Fruit fly (Drosophila melanogaster) whole organism, prepupa: ENCODE results near the gene jim.
A peak's percentile ranks its signal among the peaks of the same experiment; 100 is the strongest.

ENCODE experiments used
- CG10631 ChIP-seq: fragments of 200-800 bp; sonication (Bioruptor generic); optimal IDR thresholded peaks from 2 replicates; lab custom pipeline; 2016; ENCODE audit warnings: missing biosample characterization, missing genetic modification characterization
- CG10669 ChIP-seq: fragments of 200-800 bp; sonication (Bioruptor generic); optimal IDR thresholded peaks from 3 replicates; lab custom pipeline; 2018; ENCODE audit warnings: missing biosample characterization, mild to moderate bottlenecking, missing genetic modification characterization, moderate library complexity
- CG11294 ChIP-seq: fragments of 200-800 bp; sonication (Bioruptor generic); IDR thresholded peaks from 2 replicates; pipeline ENCODE4 v1.3.6; 2022; ENCODE audit warnings: missing biosample characterization, missing genetic modification characterization
- CG11762 ChIP-seq: fragments of 200-800 bp; sonication (Bioruptor generic); optimal IDR thresholded peaks from 3 replicates; lab custom pipeline; 2016; ENCODE audit warnings: missing biosample characterization, missing genetic modification characterization; ENCODE audit not compliant: insufficient read depth
- CG11902 ChIP-seq: fragments of 200-800 bp; sonication (Bioruptor generic); optimal IDR thresholded peaks from 3 replicates; lab custom pipeline; 2016; ENCODE audit warnings: missing biosample characterization, missing genetic modification characterization
- CG16779 ChIP-seq: fragments of 200-800 bp; sonication (Bioruptor generic); optimal IDR thresholded peaks from 3 replicates; lab custom pipeline; 2017; ENCODE audit warnings: missing biosample characterization, mild to moderate bottlenecking, missing genetic modification characterization
- CG3032 ChIP-seq: fragments of 200-800 bp; optimal IDR thresholded peaks from 2 replicates; lab custom pipeline; 2019; ENCODE audit warnings: missing biosample characterization, mild to moderate bottlenecking, missing genetic modification characterization, moderate library complexity
- CG31627 ChIP-seq: fragments of 200-800 bp; sonication (Bioruptor generic); optimal IDR thresholded peaks from 3 replicates; lab custom pipeline; 2016; ENCODE audit warnings: missing biosample characterization, missing genetic modification characterization
- CG34406 ChIP-seq: fragments of 200-800 bp; sonication (Bioruptor generic); optimal IDR thresholded peaks from 3 replicates; lab custom pipeline; 2016; ENCODE audit warnings: missing biosample characterization, missing genetic modification characterization
- CG6163 ChIP-seq: fragments of 200-800 bp; sonication (Bioruptor generic); IDR thresholded peaks from 3 replicates; pipeline ENCODE4 v1.3.6; 2022; ENCODE audit warnings: missing biosample characterization, missing genetic modification characterization
- CG6792 ChIP-seq: fragments of 200-800 bp; sonication (Bioruptor generic); optimal IDR thresholded peaks from 3 replicates; lab custom pipeline; 2016; ENCODE audit warnings: missing biosample characterization, missing genetic modification characterization
- CG6808 ChIP-seq: fragments of 200-800 bp; sonication (Bioruptor generic); optimal IDR thresholded peaks from 3 replicates; lab custom pipeline; 2017; ENCODE audit warnings: missing biosample characterization, missing genetic modification characterization, mild to moderate bottlenecking, moderate library complexity, missing genetic modification reagents
- CG6854 ChIP-seq: fragments of 200-800 bp; sonication (Bioruptor generic); optimal IDR thresholded peaks from 2 replicates; lab custom pipeline; 2017; ENCODE audit warnings: missing biosample characterization, mild to moderate bottlenecking, missing genetic modification characterization
- CG7368 ChIP-seq: fragments of 200-800 bp; sonication (Bioruptor generic); optimal IDR thresholded peaks from 3 replicates; lab custom pipeline; 2016; ENCODE audit warnings: missing biosample characterization, missing genetic modification characterization
- CG8119 ChIP-seq: fragments of 200-800 bp; sonication (Bioruptor generic); IDR thresholded peaks from 3 replicates; pipeline ENCODE4 v1.3.6; 2022; ENCODE audit warnings: missing biosample characterization, missing genetic modification characterization
- CG8319 ChIP-seq: fragments of 200-800 bp; sonication (Bioruptor generic); optimal IDR thresholded peaks from 3 replicates; lab custom pipeline; 2016; ENCODE audit warnings: missing biosample characterization, missing genetic modification characterization
- CG8632 ChIP-seq: fragments of 200-800 bp; sonication (Bioruptor generic); optimal IDR thresholded peaks from 3 replicates; lab custom pipeline; 2016; ENCODE audit warnings: missing biosample characterization, missing genetic modification characterization
- Eip75B ChIP-seq: fragments of 200-800 bp; sonication (Bioruptor generic); optimal IDR thresholded peaks from 3 replicates; lab custom pipeline; 2016; ENCODE audit warnings: missing biosample characterization, missing genetic modification characterization
- Eip78C ChIP-seq: fragments of 200-800 bp; sonication (Bioruptor generic); peaks from one replicate; lab custom pipeline; 2016; ENCODE audit warnings: missing biosample characterization, missing genetic modification characterization
- Eip93F ChIP-seq: fragments of 200-800 bp; sonication (Bioruptor generic); optimal IDR thresholded peaks from 2 replicates; lab custom pipeline; 2016; ENCODE audit warnings: missing biosample characterization, mild to moderate bottlenecking, missing genetic modification characterization
- Ets21C ChIP-seq: fragments of 200-800 bp; sonication (Bioruptor generic); optimal IDR thresholded peaks from 3 replicates; lab custom pipeline; 2016; ENCODE audit warnings: missing biosample characterization, missing genetic modification characterization
- Ets96B ChIP-seq: fragments of 200-800 bp; optimal IDR thresholded peaks from 2 replicates; lab custom pipeline; 2019; ENCODE audit warnings: missing biosample characterization, mild to moderate bottlenecking, missing genetic modification characterization, moderate library complexity
- Gug ChIP-seq: fragments of 200-800 bp; sonication (Bioruptor generic); IDR thresholded peaks from 2 replicates; pipeline ENCODE4 v1.3.6; 2022; ENCODE audit warnings: missing biosample characterization, missing genetic modification characterization
- Hr39 ChIP-seq: fragments of 200-800 bp; sonication (Bioruptor generic); optimal IDR thresholded peaks from 2 replicates; lab custom pipeline; 2016; ENCODE audit warnings: missing biosample characterization, missing genetic modification characterization
- Hr4 ChIP-seq: fragments of 200-800 bp; sonication (Bioruptor generic); optimal IDR thresholded peaks from 3 replicates; lab custom pipeline; 2016; ENCODE audit warnings: missing biosample characterization, missing genetic modification characterization
- OdsH ChIP-seq: fragments of 200-800 bp; sonication (Bioruptor generic); optimal IDR thresholded peaks from 3 replicates; lab custom pipeline; 2016; ENCODE audit warnings: missing biosample characterization, missing genetic modification characterization
- Smox ChIP-seq: fragments of 200-800 bp; sonication (Bioruptor generic); optimal IDR thresholded peaks from 3 replicates; lab custom pipeline; 2016; ENCODE audit warnings: missing biosample characterization, missing genetic modification characterization
- Sox102F ChIP-seq: fragments of 200-800 bp; sonication (Bioruptor generic); optimal IDR thresholded peaks from 2 replicates; lab custom pipeline; 2016; ENCODE audit warnings: missing biosample characterization, mild to moderate bottlenecking, missing genetic modification characterization
- Sox14 ChIP-seq: fragments of 200-800 bp; sonication (Bioruptor generic); optimal IDR thresholded peaks from 3 replicates; lab custom pipeline; 2016; ENCODE audit warnings: missing biosample characterization, missing genetic modification characterization
- Sox15 ChIP-seq: fragments of 200-800 bp; sonication (Bioruptor generic); optimal IDR thresholded peaks from 3 replicates; lab custom pipeline; 2016; ENCODE audit warnings: missing biosample characterization, missing genetic modification characterization
- achi ChIP-seq: fragments of 200-800 bp; sonication (Bioruptor generic); optimal IDR thresholded peaks from 3 replicates; lab custom pipeline; 2016; ENCODE audit warnings: missing biosample characterization, missing genetic modification characterization
- dac ChIP-seq: fragments of 200-800 bp; sonication (Bioruptor generic); optimal IDR thresholded peaks from 2 replicates; lab custom pipeline; 2017; ENCODE audit warnings: missing biosample characterization, mild to moderate bottlenecking, missing genetic modification characterization
- dsx ChIP-seq: fragments of 200-800 bp; optimal IDR thresholded peaks from 3 replicates; lab custom pipeline; 2019; ENCODE audit warnings: missing biosample characterization, mild to moderate bottlenecking, missing genetic modification characterization, moderate library complexity; ENCODE audit not compliant: poor library complexity, severe bottlenecking
- esn ChIP-seq: fragments of 200-800 bp; sonication (Bioruptor generic); optimal IDR thresholded peaks from 2 replicates; lab custom pipeline; 2016; ENCODE audit warnings: missing biosample characterization, mild to moderate bottlenecking, missing genetic modification characterization, moderate library complexity
- fd85E ChIP-seq: fragments of 200-800 bp; sonication (Bioruptor generic); optimal IDR thresholded peaks from 3 replicates; lab custom pipeline; 2016; ENCODE audit warnings: missing biosample characterization, missing genetic modification characterization
- fkh ChIP-seq: fragments of 200-800 bp; sonication (Bioruptor generic); optimal IDR thresholded peaks from 3 replicates; lab custom pipeline; 2017; ENCODE audit warnings: missing biosample characterization, mild to moderate bottlenecking, missing genetic modification characterization, moderate library complexity
- net ChIP-seq: fragments of 200-800 bp; sonication (Bioruptor generic); optimal IDR thresholded peaks from 3 replicates; lab custom pipeline; 2016; ENCODE audit warnings: missing biosample characterization, missing genetic modification characterization
- pdm3 ChIP-seq: fragments of 200-800 bp; sonication (Bioruptor generic); optimal IDR thresholded peaks from 3 replicates; lab custom pipeline; 2016; ENCODE audit warnings: missing biosample characterization, missing genetic modification characterization
- salr ChIP-seq, 2 experiments: fragments of 200-800 bp; sonication (Bioruptor generic); optimal IDR thresholded peaks; 3 replicates each; lab custom pipeline; 2016 to 2018; ENCODE audit warnings: missing biosample characterization in 2 of 2, missing genetic modification characterization in 2 of 2, mild to moderate bottlenecking in 1 of 2
- ss ChIP-seq, 2 experiments: fragments of 200-800 bp; sonication (Bioruptor generic); optimal IDR thresholded peaks; 2 replicates in 1 of 2; 3 replicates in 1 of 2; lab custom pipeline; 2017 to 2018; ENCODE audit warnings: mild to moderate bottlenecking in 2 of 2, missing biosample characterization in 2 of 2, missing genetic modification characterization in 2 of 2, moderate library complexity in 1 of 2
- svp ChIP-seq: fragments of 200-800 bp; sonication (Bioruptor generic); peaks from one replicate; lab custom pipeline; 2016; ENCODE audit warnings: missing biosample characterization, missing genetic modification characterization
- topi ChIP-seq: fragments of 200-800 bp; sonication (Bioruptor generic); optimal IDR thresholded peaks from 3 replicates; lab custom pipeline; 2016; ENCODE audit warnings: missing biosample characterization, missing genetic modification characterization
- vri ChIP-seq: fragments of 200-800 bp; sonication (Bioruptor generic); optimal IDR thresholded peaks from 3 replicates; lab custom pipeline; 2016; ENCODE audit warnings: missing biosample characterization, mild to moderate bottlenecking, missing genetic modification characterization

jim gene

DNA sequence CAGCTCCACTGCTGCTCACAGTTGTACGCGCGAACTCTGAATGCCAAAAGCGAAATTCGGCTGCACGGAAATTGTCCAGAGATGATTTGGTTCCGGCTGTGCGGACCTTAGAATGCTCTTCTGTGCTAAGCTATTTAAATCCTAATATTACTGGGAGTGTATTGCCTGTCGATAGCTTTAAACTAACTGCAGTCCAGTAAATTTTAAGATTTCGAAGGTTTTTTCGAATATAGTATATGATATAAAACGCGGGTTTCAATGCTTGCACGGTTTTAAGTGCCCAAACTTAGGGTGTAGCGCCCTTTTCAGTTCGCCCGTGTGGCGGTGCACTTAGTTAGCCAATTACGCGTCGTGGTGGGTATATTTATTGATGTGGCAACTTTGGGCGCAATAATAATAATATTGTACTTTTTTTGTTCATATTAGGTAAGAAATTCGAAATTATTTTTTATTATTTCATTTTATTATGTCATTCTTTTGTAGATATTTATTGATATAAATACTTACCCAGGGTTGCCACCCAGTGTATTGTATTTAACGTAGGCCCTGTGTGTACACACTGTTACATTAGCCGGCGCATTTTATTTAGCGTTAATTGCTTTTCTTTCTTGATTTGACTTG, 43.8 kb upstream of the jim start, which contains the start of the genes Chro and Ssl1 (continued):
- TF ChIP-seq CG8319 (GFP tag; lab: Kevin White, UChicago) (peak; percentile 100), Sox14 (peak; percentile 100), CG10669 (peak; percentile 100), CG11294 (GFP tag; lab: Robert Waterston, UW) (peak; percentile 99), CG16779 (tag; lab: Kevin White, UChicago) (peak; percentile 99), Eip75B (GFP tag; lab: Kevin White, UChicago) (peak; percentile 100), fd85E (GFP tag; lab: Kevin White, UChicago) (peak; percentile 99), CG3032 (peak; percentile 100), svp (GFP tag; lab: Kevin White, UChicago) (peak; percentile 100), vri (GFP tag; lab: Kevin White, UChicago) (peak; percentile 100), CG8632 (GFP tag; lab: Kevin White, UChicago) (peak; percentile 100), net (GFP tag; lab: Kevin White, UChicago) (peak; percentile 100)

DNA sequence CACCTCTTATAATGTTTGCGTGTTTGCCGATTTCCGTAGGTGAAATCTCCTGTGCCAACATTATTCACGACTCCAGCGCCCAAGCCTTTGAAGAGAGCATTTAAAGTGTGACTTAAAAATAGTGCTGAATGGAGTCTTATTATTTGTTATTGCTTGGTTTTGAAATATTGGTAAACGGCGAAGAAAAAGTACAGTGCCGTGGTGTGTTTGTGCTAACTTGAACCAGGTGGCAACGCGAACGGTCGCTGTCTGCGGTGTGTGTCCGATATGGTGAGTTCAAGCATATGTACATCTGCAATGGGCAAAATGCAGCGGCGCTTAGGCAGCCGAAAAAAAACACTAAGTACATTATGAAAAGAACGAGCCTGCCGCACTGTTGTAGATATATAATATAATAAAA, 42.9 kb upstream of the jim start:
- TF ChIP-seq Ets96B (tag; lab: Kevin White, UChicago) (no peak), fkh (GFP tag; lab: Kevin White, UChicago) (no peak), CG6163 (0 out of 3 replicates have a peak, but pooled peaks have one; percentile 10), CG6854 (no peak), Smox (no peak), OdsH (no peak), CG8319 (GFP tag; lab: Kevin White, UChicago) (no peak), Hr4 (GFP tag; lab: Kevin White, UChicago) (no peak), Hr39 (GFP tag; lab: Kevin White, UChicago) (no peak), Eip78C (no peak), CG6808 (no peak), Eip93F (GFP tag; lab: Kevin White, UChicago) (peak; percentile 18), dac (GFP tag; lab: Kevin White, UChicago) (no peak), CG16779 (tag; lab: Kevin White, UChicago) (peak; percentile 8), CG10669 (no peak), CG6792 (GFP tag; lab: Kevin White, UChicago) (no peak), CG7368 (GFP tag; lab: Kevin White, UChicago) (no peak), pdm3 (no peak), CG11902 (no peak), Sox15 (GFP tag; lab: Kevin White, UChicago) (no peak)

DNA sequence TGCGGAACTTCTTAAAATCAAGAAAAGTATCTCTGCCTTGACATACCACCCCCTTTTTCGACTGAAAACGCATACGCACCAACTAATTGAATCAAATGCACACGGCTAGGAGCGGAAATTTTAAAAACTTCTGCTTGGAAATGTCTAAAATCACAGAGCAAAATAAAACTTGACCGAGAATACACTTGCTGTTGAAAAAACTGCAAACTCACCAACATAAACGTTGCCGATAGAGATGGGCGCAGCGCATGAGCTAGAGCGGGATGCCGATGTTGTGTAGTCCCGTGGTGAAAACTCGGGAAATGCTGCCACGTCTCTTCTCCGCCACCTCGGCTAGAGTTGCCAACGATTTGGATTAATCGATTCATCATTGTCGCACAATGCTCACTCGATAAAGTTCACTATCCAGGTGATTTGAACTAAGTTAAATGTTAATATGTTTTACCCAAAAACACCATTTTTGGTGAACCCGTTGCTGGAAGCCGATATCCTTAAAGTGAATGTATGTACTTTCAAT, 36.9 kb upstream of the jim start, which contains the start of the genes CG11109 and Arf1:
Gene CG11109, plus strand, starts transcription at position 356 of the 517 bp plus-strand sequence.
Gene Arf1, minus strand, starts transcription at position 387 of the 517 bp plus-strand sequence.
- TF ChIP-seq Eip78C (peak; percentile 24), salr (GFP tag; optimal IDR thresholded peaks at IDR 0.05; lab: Kevin White, UChicago) (no peak), Hr39 (GFP tag; lab: Kevin White, UChicago) (no peak), svp (GFP tag; lab: Kevin White, UChicago) (peak; percentile 79), Eip75B (GFP tag; lab: Kevin White, UChicago) (no peak), topi (GFP tag; lab: Kevin White, UChicago) (no peak), esn (GFP tag; lab: Kevin White, UChicago) (peak; percentile 18), CG11294 (GFP tag; lab: Robert Waterston, UW) (no peak), CG11902 (no peak), ss (GFP tag; optimal IDR thresholded peaks at IDR 0.05; lab: Kevin White, UChicago) (peak in 1 of 2 experiments; percentile 15), fd85E (GFP tag; lab: Kevin White, UChicago) (no peak), Ets21C (no peak), CG7368 (GFP tag; lab: Kevin White, UChicago) (no peak), Gug (no peak), Hr4 (GFP tag; lab: Kevin White, UChicago) (no peak), pdm3 (no peak), CG16779 (tag; lab: Kevin White, UChicago) (no peak), CG8319 (GFP tag; lab: Kevin White, UChicago) (no peak), vri (GFP tag; lab: Kevin White, UChicago) (no peak), OdsH (no peak), CG6808 (peak; percentile 9), CG8119 (GFP tag; lab: Robert Waterston, UW) (0 out of 3 replicates have a peak, but pooled peaks have one; percentile 27), Sox15 (GFP tag; lab: Kevin White, UChicago) (no peak), fkh (GFP tag; lab: Kevin White, UChicago) (peak; percentile 27), dsx (GFP tag; lab: Kevin White, UChicago) (peak; percentile 1), Sox102F (GFP tag; lab: Kevin White, UChicago) (no peak), net (GFP tag; lab: Kevin White, UChicago) (no peak), CG10669 (no peak), CG6163 (peak; percentile 23; the same call in 1 of the 3 replicates), CG34406 (GFP tag; lab: Kevin White, UChicago) (no peak), CG31627 (GFP tag; lab: Kevin White, UChicago) (peak; percentile 3), CG3032 (no peak), CG10631 (GFP tag; lab: Kevin White, UChicago) (no peak), achi (GFP tag; lab: Kevin White, UChicago) (no peak), CG11762 (no peak), CG6854 (peak; percentile 54)
